Worm (Caenorhabditis elegans): ENCODE data around the gene T26E4.3.

T26E4.3 gene

ce11 chrV:15766122-15766594 lies 16.4 kb upstream of the T26E4.3 start, which contains the start of the genes haf-3 and F57A10.2 (continued):
- no peak for TF ChIP-seq snpc-4 (tag; optimal IDR thresholded peaks at IDR 0.05)

- no peak for TF ChIP-seq blmp-1 (tag; optimal IDR thresholded peaks at IDR 0.05)
- TF ChIP-seq ztf-11 (tag; optimal IDR thresholded peaks at IDR 0.05), result no peak
- TF ChIP-seq M03D4.4 (tag; optimal IDR thresholded peaks at IDR 0.05), result no peak
- TF ChIP-seq ces-1 (GFP tag; optimal IDR thresholded peaks at IDR 0.05), result no peak
These were observed 13.5 kb upstream of the T26E4.3 start, which contains the start of gene F57A10.4 for ce11 chrV:15769072-15769471. Gene F57A10.4 (plus strand): TSS chrV:15769438.

- no peak for TF ChIP-seq cnd-1 (tag; optimal IDR thresholded peaks at IDR 0.05)
- no peak for TF ChIP-seq ces-1 (GFP tag; optimal IDR thresholded peaks at IDR 0.05)
- no peak for TF ChIP-seq lin-32 (GFP tag; optimal IDR thresholded peaks at IDR 0.05)
- no peak for TF ChIP-seq pha-4 (tag; optimal IDR thresholded peaks at IDR 0.05)
- TF ChIP-seq elt-3 (tag; optimal IDR thresholded peaks at IDR 0.05), result no peak
- TF ChIP-seq unc-39 (tag; optimal IDR thresholded peaks at IDR 0.05), result no peak
- TF ChIP-seq unc-62 (GFP tag; optimal IDR thresholded peaks at IDR 0.05), result no peak
- no peak for TF ChIP-seq nhr-28 (tag; optimal IDR thresholded peaks at IDR 0.05)
- no peak for TF ChIP-seq unc-120 (tag; optimal IDR thresholded peaks at IDR 0.05; ENCODE audit: poor library complexity, severe bottlenecking)
- no peak for TF ChIP-seq nhr-76 (tag; optimal IDR thresholded peaks at IDR 0.05)
- no peak for TF ChIP-seq ceh-43 (GFP tag; optimal IDR thresholded peaks at IDR 0.05)
- TF ChIP-seq nhr-237 (tag; optimal IDR thresholded peaks at IDR 0.05), result no peak
- TF ChIP-seq sptf-1 (tag; optimal IDR thresholded peaks at IDR 0.05), result no peak
- no peak for TF ChIP-seq drap-1 (GFP tag; optimal IDR thresholded peaks at IDR 0.05)
- TF ChIP-seq elt-1 (tag; optimal IDR thresholded peaks at IDR 0.05; ENCODE audit: borderline replicate concordance, insufficient read depth), result no peak
- TF ChIP-seq mab-5 (tag; optimal IDR thresholded peaks at IDR 0.05), result no peak
- no peak for TF ChIP-seq mls-2 (tag; optimal IDR thresholded peaks at IDR 0.05)
These were observed 9.5 kb upstream of the T26E4.3 start, which contains the start of gene nhr-60 for ce11 chrV:15773141-15773540. Gene nhr-60 (minus strand): TSS chrV:15773241.

DNA sequence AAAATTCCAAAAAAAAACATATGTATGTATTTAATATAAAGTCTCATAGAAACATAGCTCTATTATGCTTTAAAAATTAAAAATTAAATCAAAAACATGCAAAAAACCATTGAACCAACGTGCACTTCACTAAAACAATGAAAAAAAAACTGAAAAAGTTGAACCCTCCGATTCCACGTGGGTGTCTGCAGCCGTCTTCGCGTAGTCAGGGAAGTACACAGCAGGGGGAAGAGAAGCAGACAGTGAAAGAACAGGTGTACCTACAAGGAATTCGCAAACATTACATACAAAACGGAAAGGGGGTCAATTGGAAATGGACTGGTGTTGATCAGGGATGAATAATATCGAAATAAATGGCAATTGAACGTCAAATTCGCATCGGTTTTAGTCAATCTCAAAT lies 8.7 kb upstream of the T26E4.3 start:
- no peak for TF ChIP-seq cnd-1 (tag; optimal IDR thresholded peaks at IDR 0.05)
- TF ChIP-seq ces-1 (GFP tag; optimal IDR thresholded peaks at IDR 0.05), result no peak
- no peak for TF ChIP-seq nhr-76 (tag; optimal IDR thresholded peaks at IDR 0.05)
- TF ChIP-seq mab-5 (tag; optimal IDR thresholded peaks at IDR 0.05), result no peak
- TF ChIP-seq mls-2 (tag; optimal IDR thresholded peaks at IDR 0.05), result no peak
- no peak for TF ChIP-seq hlh-1 (tag; optimal IDR thresholded peaks at IDR 0.05)
- TF ChIP-seq blmp-1 (tag; optimal IDR thresholded peaks at IDR 0.05), result no peak
- no peak for TF ChIP-seq nhr-237 (tag; optimal IDR thresholded peaks at IDR 0.05)
- no peak for TF ChIP-seq M03D4.4 (tag; optimal IDR thresholded peaks at IDR 0.05)
- no peak for TF ChIP-seq lin-13 (tag; optimal IDR thresholded peaks at IDR 0.05)
- TF ChIP-seq sem-2 (GFP tag; optimal IDR thresholded peaks at IDR 0.05), result no peak
- no peak for TF ChIP-seq unc-120 (tag; optimal IDR thresholded peaks at IDR 0.05; ENCODE audit: poor library complexity, severe bottlenecking)
- no peak for TF ChIP-seq snpc-4 (tag; optimal IDR thresholded peaks at IDR 0.05)
- TF ChIP-seq flh-1 (GFP tag; optimal IDR thresholded peaks at IDR 0.05), result no peak
- TF ChIP-seq drap-1 (GFP tag; optimal IDR thresholded peaks at IDR 0.05), result no peak
- no peak for TF ChIP-seq ceh-43 (GFP tag; optimal IDR thresholded peaks at IDR 0.05)
- no peak for TF ChIP-seq ztf-11 (tag; optimal IDR thresholded peaks at IDR 0.05)
- TF ChIP-seq unc-62 (GFP tag; optimal IDR thresholded peaks at IDR 0.05), result no peak

DNA sequence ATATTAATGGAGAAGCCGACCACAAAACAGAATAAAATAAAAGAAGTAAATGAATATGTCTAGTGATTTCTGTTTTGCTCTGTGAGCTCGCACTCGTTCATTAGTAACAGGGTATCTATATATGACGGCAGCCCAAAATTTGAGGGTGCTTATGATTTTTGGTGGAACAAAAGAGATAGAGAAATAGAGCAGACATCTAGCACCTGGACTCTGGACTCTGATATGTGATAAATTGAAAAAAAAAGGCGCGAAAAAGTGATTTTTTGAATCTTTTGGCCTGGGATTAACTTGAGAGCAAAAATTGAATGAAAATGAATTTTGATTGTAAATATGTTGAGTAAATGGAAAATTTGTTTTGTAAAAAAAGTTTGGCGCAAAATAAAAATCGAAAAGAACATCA lies 5.9 kb upstream of the T26E4.3 start, which contains the start of gene nhr-283:
nhr-283 (minus strand) TSS at position 101 of the 400 bp plus-strand sequence.
- no peak for TF ChIP-seq ceh-43 (GFP tag; optimal IDR thresholded peaks at IDR 0.05)

ce11 chrV:15779128-15779729 lies 3.4 kb upstream of the T26E4.3 start, which contains the start of the genes nhr-285 and irld-52:
Gene nhr-285 (minus strand): TSS chrV:15779228.
Gene irld-52 (plus strand): TSS chrV:15779679.
- TF ChIP-seq nhr-237 (tag; optimal IDR thresholded peaks at IDR 0.05) (no peak), ham-2 (GFP tag; optimal IDR thresholded peaks at IDR 0.05) (no peak), mab-5 (tag; optimal IDR thresholded peaks at IDR 0.05) (no peak), M03D4.4 (tag; optimal IDR thresholded peaks at IDR 0.05) (no peak), nhr-28 (tag; optimal IDR thresholded peaks at IDR 0.05) (no peak), ceh-43 (GFP tag; optimal IDR thresholded peaks at IDR 0.05) (no peak), pha-4 (tag; optimal IDR thresholded peaks at IDR 0.05) (no peak), lin-32 (GFP tag; optimal IDR thresholded peaks at IDR 0.05) (no peak), mep-1 (tag; optimal IDR thresholded peaks at IDR 0.05) (no peak), ceh-83 (GFP tag; optimal IDR thresholded peaks at IDR 0.05) (no peak), bed-3 (GFP tag; optimal IDR thresholded peaks at IDR 0.05) (no peak), mls-2 (tag; optimal IDR thresholded peaks at IDR 0.05) (no peak), nhr-2 (tag; optimal IDR thresholded peaks at IDR 0.05) (no peak), nhr-12 (tag; optimal IDR thresholded peaks at IDR 0.05) (no peak), unc-62 (GFP tag; optimal IDR thresholded peaks at IDR 0.05) (no peak), blmp-1 (tag; optimal IDR thresholded peaks at IDR 0.05) (no peak), sptf-1 (tag; optimal IDR thresholded peaks at IDR 0.05) (no peak)
